Fruit fly (Drosophila melanogaster): Measurements from ENCODE around the gene CG33229.
A peak's percentile ranks its signal among the peaks of the same experiment; 100 is the strongest.

Gene CG33229

DNA sequence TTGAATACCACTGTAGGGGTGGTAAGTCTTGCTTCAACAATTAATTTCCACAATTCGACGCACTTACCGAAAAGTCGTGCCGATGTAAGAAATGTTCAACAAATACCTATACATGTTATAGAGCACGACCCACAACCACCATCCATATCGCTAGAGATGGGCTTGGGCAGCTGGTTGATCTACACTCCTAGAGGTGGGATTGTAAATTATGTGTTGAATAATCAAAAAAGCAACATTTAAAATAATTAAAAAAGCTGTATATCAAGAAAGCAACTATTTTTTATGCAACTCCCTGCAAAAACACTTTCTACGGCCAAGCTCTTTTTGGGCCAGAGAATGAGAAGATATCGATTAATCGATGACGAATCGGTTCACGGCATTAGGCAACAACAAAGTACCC, 39.4 kb upstream of the CG33229 start, which contains the start of the genes CG34140, Mkp and Mtch (continued):
- TF ChIP-seq Hey (tag; optimal IDR thresholded peaks at IDR 0.05) (no peak), CG12769 (tag; optimal IDR thresholded peaks at IDR 0.05) (no peak), CG15479 (GFP tag; optimal IDR thresholded peaks at IDR 0.05) (no peak), nerfin-1 (tag; optimal IDR thresholded peaks at IDR 0.05) (peak; percentile 99), CG10462 (GFP tag; optimal IDR thresholded peaks at IDR 0.05) (peak; percentile 86), stc (GFP tag; IDR thresholded peaks at IDR 0.05) (peak; percentile 74; the same call in 1 of the 2 replicates), CG8765 (GFP tag; IDR thresholded peaks at IDR 0.05) (peak; percentile 58; the same call in 1 of the 2 replicates), CG10431 (GFP tag; optimal IDR thresholded peaks at IDR 0.05) (peak; percentile 85), tx (GFP tag; optimal IDR thresholded peaks at IDR 0.05) (peak; percentile 83), CG13296 (GFP tag; optimal IDR thresholded peaks at IDR 0.05) (no peak), CG2129 (GFP tag; IDR thresholded peaks at IDR 0.05; ENCODE audit: partially characterized antibody) (peak; percentile 97), abd-A (tag; optimal IDR thresholded peaks at IDR 0.05) (no peak), PHDP (tag; optimal IDR thresholded peaks at IDR 0.05) (no peak), Hmx (GFP tag; optimal IDR thresholded peaks at IDR 0.05) (no peak), Kr (GFP tag; optimal IDR thresholded peaks at IDR 0.05) (no peak), en (GFP tag; optimal IDR thresholded peaks at IDR 0.05) (peak; percentile 69), sd (tag; optimal IDR thresholded peaks at IDR 0.05) (no peak), bab2 (GFP tag; optimal IDR thresholded peaks at IDR 0.05) (peak; percentile 92), CG12659 (GFP tag; optimal IDR thresholded peaks at IDR 0.05) (peak; percentile 89), knrl (GFP tag; IDR thresholded peaks at IDR 0.05; ENCODE audit: partially characterized antibody) (peak; percentile 97), CG8478 (optimal IDR thresholded peaks at IDR 0.05) (no peak), usp (GFP tag; optimal IDR thresholded peaks at IDR 0.05) (no peak), btn (GFP tag; optimal IDR thresholded peaks at IDR 0.05) (peak; percentile 14), bsh (GFP tag; optimal IDR thresholded peaks at IDR 0.05) (peak in 1 of 2 experiments; percentile 83), Dad (GFP tag; optimal IDR thresholded peaks at IDR 0.05) (peak; percentile 86), CG2199 (GFP tag; IDR thresholded peaks at IDR 0.05) (no peak), Rfx (GFP tag; IDR thresholded peaks at IDR 0.05) (peak; percentile 87), bcd (GFP tag; optimal IDR thresholded peaks at IDR 0.05) (no peak), Chrac-16 (GFP tag; optimal IDR thresholded peaks at IDR 0.05) (peak; percentile 87), crc (GFP tag; optimal IDR thresholded peaks at IDR 0.05) (peak; percentile 84), Sry-β (GFP tag; optimal IDR thresholded peaks at IDR 0.05) (peak; percentile 3), hbn (GFP tag; IDR thresholded peaks at IDR 0.05; ENCODE audit: partially characterized antibody) (peak; percentile 94), lmd (GFP tag; IDR thresholded peaks at IDR 0.05) (peak; percentile 71), gt (GFP tag; IDR thresholded peaks at IDR 0.05) (no peak), CG17359 (tag; optimal IDR thresholded peaks at IDR 0.05) (peak; percentile 79), Ets97D (GFP tag; optimal IDR thresholded peaks at IDR 0.05) (peak; percentile 86), ash1 (GFP tag; optimal IDR thresholded peaks at IDR 0.05) (peak; percentile 9), CG14050 (GFP tag; IDR thresholded peaks at IDR 0.05) (peak; percentile 70; the same call in 2 of the 3 replicates), fd64A (GFP tag; optimal IDR thresholded peaks at IDR 0.05) (no peak), pum (GFP tag; optimal IDR thresholded peaks at IDR 0.05) (peak; percentile 89), CG7786 (GFP tag; optimal IDR thresholded peaks at IDR 0.05) (peak; percentile 89), CG30431 (GFP tag; optimal IDR thresholded peaks at IDR 0.05) (peak; percentile 44), CG16779 (GFP tag; IDR thresholded peaks at IDR 0.05) (peak; percentile 46; the same call in 1 of the 2 replicates), CG11695 (GFP tag; IDR thresholded peaks at IDR 0.05) (peak; percentile 80), br (optimal IDR thresholded peaks at IDR 0.05) (no peak), scrt (GFP tag; optimal IDR thresholded peaks at IDR 0.05) (no peak), CG34224 (GFP tag; IDR thresholded peaks at IDR 0.05; ENCODE audit: partially characterized antibody) (peak; percentile 94), tna (GFP tag; IDR thresholded peaks at IDR 0.05; ENCODE audit: partially characterized antibody) (peak; percentile 90), CG13287 (GFP tag; IDR thresholded peaks at IDR 0.05; ENCODE audit: partially characterized antibody) (peak; percentile 99), Xrp1 (GFP tag; IDR thresholded peaks at IDR 0.05) (peak; percentile 90), CG4328 (GFP tag; optimal IDR thresholded peaks at IDR 0.05) (peak; percentile 68)

Data from whole organism, embryonic.